Worm (Caenorhabditis elegans) whole organism, late embryonic: ENCODE data around the gene D1054.3.

Experiments used
- K09A11.1 ChIP-seq: sonication (generic microtip); optimal IDR thresholded peaks from 2 replicates; lab custom pipeline; 2017; ENCODE audit warnings: antibody characterized with exemption, mild to moderate bottlenecking, missing genetic modification characterization, missing compliant biosample characterization; ENCODE audit not compliant: insufficient read depth
- ceh-9 ChIP-seq: sonication (generic microtip); optimal IDR thresholded peaks from 2 replicates; lab custom pipeline; 2016; ENCODE audit warnings: mild to moderate bottlenecking, missing genetic modification characterization, inconsistent platforms, missing compliant biosample characterization
- dve-1 ChIP-seq: sonication (generic microtip); optimal IDR thresholded peaks from 2 replicates; lab custom pipeline; 2017; ENCODE audit warnings: antibody characterized with exemption, mild to moderate bottlenecking, missing genetic modification characterization, missing compliant biosample characterization
- hlh-15 ChIP-seq: sonication (generic microtip); optimal IDR thresholded peaks from 2 replicates; lab custom pipeline; 2016; ENCODE audit warnings: missing genetic modification characterization, missing compliant biosample characterization

DNA sequence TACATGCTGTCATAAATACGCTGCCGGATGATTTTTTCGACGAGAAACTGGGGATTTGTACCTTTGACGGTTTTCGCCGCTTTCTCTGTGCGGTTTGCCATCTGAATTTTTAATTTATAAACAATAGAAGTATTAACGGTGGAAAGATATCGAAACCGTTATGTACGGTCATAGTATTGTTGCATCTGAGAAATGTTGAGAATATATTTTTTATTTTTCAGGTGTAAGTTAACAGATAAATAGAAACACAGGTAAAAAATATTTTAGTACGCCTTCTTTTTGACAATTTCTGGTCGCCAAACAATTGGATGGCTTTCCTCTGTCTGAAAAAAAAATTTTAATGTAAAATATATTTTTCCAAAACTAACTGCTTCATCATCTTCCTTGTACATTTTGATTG, 34.7 kb downstream of the D1054.3 start, which contains the start of gene prp-38:
- TF ChIP-seq K09A11.1 (tag; lab: Kevin White, UChicago), result no peak
- no peak for TF ChIP-seq ceh-9 (tag; lab: Kevin White, UChicago)
- no peak for TF ChIP-seq dve-1 (tag; lab: Kevin White, UChicago)
- no peak for TF ChIP-seq hlh-15 (tag; lab: Kevin White, UChicago)
